Fruit fly (Drosophila melanogaster) whole organism, wandering third instar larva: ENCODE measurements around the gene Btk.

Experiments
- Abd-B ChIP-seq: fragments of >200 bp; optimal IDR thresholded peaks from 2 replicates; lab custom pipeline; 2017; ENCODE audit warnings: missing biosample characterization, missing genetic modification characterization
- CG32264 ChIP-seq: fragments of 200-800 bp; sonication (Bioruptor generic); optimal IDR thresholded peaks from 2 replicates; lab custom pipeline; 2016; ENCODE audit warnings: missing biosample characterization, missing genetic modification characterization
- CG9705 ChIP-seq: fragments of 200-800 bp; sonication (Bioruptor generic); optimal IDR thresholded peaks from 2 replicates; lab custom pipeline; 2018; ENCODE audit warnings: missing biosample characterization, mild to moderate bottlenecking, missing genetic modification characterization
- CrebA ChIP-seq: fragments of 200-800 bp; sonication (Bioruptor generic); optimal IDR thresholded peaks from 2 replicates; lab custom pipeline; 2016; ENCODE audit warnings: missing biosample characterization, mild to moderate bottlenecking, missing genetic modification characterization, borderline replicate concordance
- Dfd ChIP-seq: fragments of >200 bp; optimal IDR thresholded peaks from 2 replicates; lab custom pipeline; 2017; ENCODE audit warnings: missing biosample characterization, missing genetic modification characterization
- Dif ChIP-seq: fragments of 200-275, 200-300 bp; sonication (Bioruptor generic); optimal IDR thresholded peaks from 2 replicates; lab custom pipeline; 2018; ENCODE audit warnings: missing biosample characterization, missing genetic modification characterization; ENCODE audit not compliant: partially characterized antibody
- GATAd ChIP-seq: sonication (Bioruptor generic); optimal IDR thresholded peaks from 2 replicates; lab custom pipeline; 2016; ENCODE audit warnings: missing biosample characterization, missing genetic modification characterization
- HLH106 ChIP-seq: fragments of 200-800 bp; optimal IDR thresholded peaks from 3 replicates; lab custom pipeline; 2019; ENCODE audit warnings: missing biosample characterization, mild to moderate bottlenecking, missing genetic modification characterization, moderate library complexity
- Hnf4 ChIP-seq: fragments of 200-800 bp; sonication (Bioruptor generic); optimal IDR thresholded peaks from 2 replicates; lab custom pipeline; 2016; ENCODE audit warnings: missing biosample characterization, mild to moderate bottlenecking, missing genetic modification characterization
- Hr78 ChIP-seq: fragments of >200 bp; optimal IDR thresholded peaks from 2 replicates; lab custom pipeline; 2017; ENCODE audit warnings: missing biosample characterization, missing genetic modification characterization
- Hr83 ChIP-seq: fragments of 200-300 bp; sonication (Bioruptor generic); optimal IDR thresholded peaks from 2 replicates; lab custom pipeline; 2016; ENCODE audit warnings: missing biosample characterization, mild to moderate bottlenecking, missing genetic modification characterization, moderate library complexity; ENCODE audit not compliant: poor library complexity, severe bottlenecking
- Jra ChIP-seq: sonication (Bioruptor generic); optimal IDR thresholded peaks from 2 replicates; lab custom pipeline; 2016; ENCODE audit warnings: missing biosample characterization, missing genetic modification characterization
- Mio ChIP-seq: sonication (Bioruptor generic); optimal IDR thresholded peaks from 2 replicates; lab custom pipeline; 2016; ENCODE audit warnings: missing biosample characterization, missing genetic modification characterization
- Myc ChIP-seq: fragments of >200 bp; optimal IDR thresholded peaks from 2 replicates; lab custom pipeline; 2017
- N ChIP-seq: fragments of >200 bp; optimal IDR thresholded peaks from 2 replicates; lab custom pipeline; 2018; ENCODE audit warnings: missing biosample characterization, missing external identifiers, missing genetic modification characterization
- OdsH ChIP-seq: fragments of 200-800 bp; sonication (Bioruptor generic); optimal IDR thresholded peaks from 2 replicates; lab custom pipeline; 2016; ENCODE audit warnings: missing biosample characterization, mild to moderate bottlenecking, missing genetic modification characterization
- Rel ChIP-seq, 2 experiments: fragments of 200-800 bp; sonication (Bioruptor generic) in 1 of 2; optimal IDR thresholded peaks; 2 replicates in 1 of 2; 3 replicates in 1 of 2; lab custom pipeline; 2016 to 2019; ENCODE audit warnings: mild to moderate bottlenecking in 2 of 2, missing biosample characterization in 2 of 2, missing genetic modification characterization in 2 of 2, moderate library complexity in 1 of 2
- Sp1 ChIP-seq: fragments of 200-800 bp; sonication (Bioruptor generic); optimal IDR thresholded peaks from 3 replicates; lab custom pipeline; 2019; ENCODE audit warnings: missing biosample characterization, mild to moderate bottlenecking, missing genetic modification characterization, moderate library complexity
- Vsx2 ChIP-seq: fragments of 200-300, 225-300 bp; sonication (Bioruptor generic); optimal IDR thresholded peaks from 2 replicates; lab custom pipeline; 2018; ENCODE audit warnings: missing biosample characterization, missing genetic modification characterization; ENCODE audit not compliant: partially characterized antibody
- br ChIP-seq: fragments of 200-800 bp; sonication (Bioruptor generic); optimal IDR thresholded peaks from 2 replicates; lab custom pipeline; 2016; ENCODE audit warnings: missing biosample characterization, missing genetic modification characterization
- brk ChIP-seq: fragments of 200-800 bp; sonication (Bioruptor generic); optimal IDR thresholded peaks from 2 replicates; lab custom pipeline; 2016; ENCODE audit warnings: missing biosample characterization, mild to moderate bottlenecking, missing genetic modification characterization
- dl ChIP-seq, 2 experiments: fragments of 175-275, 200-275 bp in 1 of 2; fragments of 200-275 bp in 1 of 2; sonication (Bioruptor generic); optimal IDR thresholded peaks; lab custom pipeline; 2018; ENCODE audit warnings: mild to moderate bottlenecking in 2 of 2, missing biosample characterization in 2 of 2, missing genetic modification characterization in 2 of 2, moderate library complexity in 2 of 2; ENCODE audit not compliant: partially characterized antibody in 2 of 2, insufficient read depth in 1 of 2
- dmrt93B ChIP-seq: fragments of 200-800 bp; sonication (Bioruptor generic); optimal IDR thresholded peaks from 2 replicates; lab custom pipeline; 2018; ENCODE audit warnings: missing biosample characterization, mild to moderate bottlenecking, missing genetic modification characterization
- dsf ChIP-seq: sonication (Bioruptor generic); optimal IDR thresholded peaks from 2 replicates; lab custom pipeline; 2016; ENCODE audit warnings: missing biosample characterization, missing genetic modification characterization, borderline replicate concordance
- ey ChIP-seq: fragments of 200-800 bp; sonication (Bioruptor generic); optimal IDR thresholded peaks from 2 replicates; lab custom pipeline; 2016; ENCODE audit warnings: missing biosample characterization, missing genetic modification characterization
- foxo ChIP-seq, 2 experiments: fragments of 200-800 bp; sonication (Bioruptor generic); optimal IDR thresholded peaks; 2 replicates in 1 of 2; 3 replicates in 1 of 2; lab custom pipeline; 2016 to 2017; ENCODE audit warnings: missing biosample characterization in 2 of 2, missing genetic modification characterization in 2 of 2
- fru ChIP-seq: fragments of 200-800 bp; sonication (Bioruptor generic); optimal IDR thresholded peaks from 3 replicates; lab custom pipeline; 2016; ENCODE audit warnings: missing biosample characterization, mild to moderate bottlenecking, missing genetic modification characterization
- h ChIP-seq: fragments of 200-800 bp; sonication (Bioruptor generic); optimal IDR thresholded peaks from 3 replicates; lab custom pipeline; 2016; ENCODE audit warnings: missing biosample characterization, mild to moderate bottlenecking, missing genetic modification characterization
- jim ChIP-seq: fragments of 175-275, 200-325 bp; sonication (Bioruptor generic); optimal IDR thresholded peaks from 2 replicates; lab custom pipeline; 2016; ENCODE audit warnings: missing biosample characterization, mild to moderate bottlenecking, missing genetic modification characterization
- lola ChIP-seq: fragments of >200 bp; optimal IDR thresholded peaks from 2 replicates; lab custom pipeline; 2017; ENCODE audit warnings: missing biosample characterization, missing genetic modification characterization
- pan ChIP-seq: fragments of >200 bp; optimal IDR thresholded peaks from 2 replicates; lab custom pipeline; 2017
- psq ChIP-seq: fragments of 200-800 bp; sonication (Bioruptor generic); optimal IDR thresholded peaks from 3 replicates; lab custom pipeline; 2017; ENCODE audit warnings: missing biosample characterization, mild to moderate bottlenecking, missing genetic modification characterization, moderate library complexity
- rgr ChIP-seq: fragments of 200-800 bp; sonication (Bioruptor generic); optimal IDR thresholded peaks from 3 replicates; lab custom pipeline; 2016; ENCODE audit warnings: missing biosample characterization, mild to moderate bottlenecking, missing genetic modification characterization
- sage ChIP-seq: fragments of 200-800 bp; sonication (Bioruptor generic); optimal IDR thresholded peaks from 2 replicates; lab custom pipeline; 2016; ENCODE audit warnings: missing biosample characterization, mild to moderate bottlenecking, missing genetic modification characterization
- sv ChIP-seq: fragments of 200-800 bp; sonication (Bioruptor generic); optimal IDR thresholded peaks from 3 replicates; lab custom pipeline; 2016; ENCODE audit warnings: missing biosample characterization, missing genetic modification characterization
- tai ChIP-seq: sonication (Bioruptor generic); optimal IDR thresholded peaks from 2 replicates; lab custom pipeline; 2016; ENCODE audit warnings: missing biosample characterization, missing genetic modification characterization
- woc ChIP-seq: sonication (Bioruptor generic); optimal IDR thresholded peaks from 2 replicates; lab custom pipeline; 2016; ENCODE audit warnings: missing biosample characterization, mild to moderate bottlenecking, missing genetic modification characterization

The Btk gene

dm6 chr2L:8284913-8285619 lies 15.8 kb downstream of the Btk start:
- TF ChIP-seq HLH106 (tag; lab: Kevin White, UChicago) = no peak
- no peak for TF ChIP-seq Myc (lab: Kevin White, UChicago)
- TF ChIP-seq h (GFP tag; lab: Kevin White, UChicago) = peak; percentile 7
- TF ChIP-seq sv (GFP tag; lab: Kevin White, UChicago) = no peak
- no peak for TF ChIP-seq rgr
- TF ChIP-seq CG9705 (GFP tag; lab: Kevin White, UChicago) = no peak
- no peak for TF ChIP-seq CG32264 (GFP tag; lab: Kevin White, UChicago)
- TF ChIP-seq Dfd (GFP tag; lab: Kevin White, UChicago) = no peak
- no peak for TF ChIP-seq CrebA (GFP tag; lab: Kevin White, UChicago)
- no peak for TF ChIP-seq dl (GFP tag; optimal IDR thresholded peaks at IDR 0.05; lab: Kevin White, UChicago; ENCODE audit: insufficient read depth in 1 of 2, partially characterized antibody in 2 of 2)
- TF ChIP-seq Vsx2 (GFP tag; lab: Kevin White, UChicago) = no peak
- TF ChIP-seq dmrt93B (GFP tag; lab: Kevin White, UChicago) = no peak
- no peak for TF ChIP-seq pan
- TF ChIP-seq OdsH = no peak
- TF ChIP-seq foxo (GFP tag; optimal IDR thresholded peaks at IDR 0.05; lab: Kevin White, UChicago) = peak in 1 of 2 experiments; percentile 3
- TF ChIP-seq fru (GFP tag; lab: Kevin White, UChicago) = no peak

- TF ChIP-seq CG32264 (GFP tag; lab: Kevin White, UChicago) (no peak), Dfd (GFP tag; lab: Kevin White, UChicago) (no peak), Myc (lab: Kevin White, UChicago) (no peak), ey (no peak), dmrt93B (GFP tag; lab: Kevin White, UChicago) (no peak), jim (no peak), Jra (no peak), br (GFP tag; lab: Kevin White, UChicago) (no peak), Abd-B (GFP tag; lab: Kevin White, UChicago) (no peak), dsf (GFP tag; lab: Kevin White, UChicago) (no peak)
- TF ChIP-seq, all 38 proteins: peak for 0
These were observed 19.0 kb downstream of the Btk start for dm6 chr2L:8281872-8282271.

dm6 chr2L:8280225-8280624 lies 20.7 kb downstream of the Btk start:
- peak; percentile 23 for TF ChIP-seq CrebA (GFP tag; lab: Kevin White, UChicago)
- TF ChIP-seq brk (GFP tag; lab: Kevin White, UChicago) = no peak
- TF ChIP-seq Vsx2 (GFP tag; lab: Kevin White, UChicago) = peak; percentile 50
- peak; percentile 57 for TF ChIP-seq Dif

dm6 chr2L:8279400-8280065 lies 21.3 kb downstream of the Btk start:
- TF ChIP-seq dmrt93B (GFP tag; lab: Kevin White, UChicago) (peak; percentile 86), sage (GFP tag; lab: Kevin White, UChicago) (peak; percentile 95), N (GFP tag; lab: Kevin White, UChicago) (no peak), h (GFP tag; lab: Kevin White, UChicago) (peak; percentile 98), jim (no peak), woc (peak; percentile 96), fru (GFP tag; lab: Kevin White, UChicago) (peak; percentile 97), Hnf4 (GFP tag; lab: Kevin White, UChicago) (peak; percentile 96), Dif (no peak), Mio (peak; percentile 64), Vsx2 (GFP tag; lab: Kevin White, UChicago) (peak; percentile 68), GATAd (GFP tag; lab: Kevin White, UChicago) (peak; percentile 34), CrebA (GFP tag; lab: Kevin White, UChicago) (peak; percentile 70), Jra (peak; percentile 92), tai (GFP tag; lab: Kevin White, UChicago) (peak; percentile 92), Hr83 (peak; percentile 6), Hr78 (no peak), ey (peak; percentile 97), foxo (GFP tag; optimal IDR thresholded peaks at IDR 0.05; lab: Kevin White, UChicago) (peak; percentile 89 to 97), sv (GFP tag; lab: Kevin White, UChicago) (peak; percentile 45), Rel (GFP tag; optimal IDR thresholded peaks at IDR 0.05; lab: Kevin White, UChicago) (peak; percentile 93), Rel (tag; optimal IDR thresholded peaks at IDR 0.05; lab: Kevin White, UChicago) (peak; percentile 71), br (GFP tag; lab: Kevin White, UChicago) (peak; percentile 97), brk (GFP tag; lab: Kevin White, UChicago) (peak; percentile 95), lola (GFP tag; lab: Kevin White, UChicago) (no peak), CG32264 (GFP tag; lab: Kevin White, UChicago) (peak; percentile 95), CG9705 (GFP tag; lab: Kevin White, UChicago) (peak; percentile 82), Sp1 (GFP tag; lab: Kevin White, UChicago) (peak; percentile 96), Dfd (GFP tag; lab: Kevin White, UChicago) (no peak), Myc (lab: Kevin White, UChicago) (no peak), pan (no peak), OdsH (peak; percentile 97), rgr (peak; percentile 97), HLH106 (tag; lab: Kevin White, UChicago) (peak; percentile 95), psq (peak; percentile 95)
